Worm (Caenorhabditis elegans): ENCODE measurements around the gene K10H10.7.

ce11 chrII:14511189-14511588 is 3.7 kb upstream of the K10H10.7 start, which contains the start of gene K10H10.13:
- TF ChIP-seq ztf-23 (GFP tag; IDR thresholded peaks at IDR 0.05) = no peak
- no peak for TF ChIP-seq flt-1 (GFP tag; IDR thresholded peaks at IDR 0.05)
- TF ChIP-seq med-1 (GFP tag; optimal IDR thresholded peaks at IDR 0.05; ENCODE audit: insufficient read depth) = no peak
- TF ChIP-seq klf-2 (GFP tag; conservative IDR thresholded peaks at IDR 0.05) = no peak
- TF ChIP-seq ztf-29 (GFP tag; IDR thresholded peaks at IDR 0.05) = no peak
- TF ChIP-seq T22C8.4 (GFP tag; IDR thresholded peaks at IDR 0.05) = no peak
- TF ChIP-seq tab-1 (GFP tag; IDR thresholded peaks at IDR 0.05) = no peak

Data from whole organism, midembryonic.